Fruit fly (Drosophila melanogaster) whole organism, embryonic: Measurements from ENCODE around the gene sif.

Experiments
- B-H2 ChIP-seq: fragments of 200-800 bp; sonication (Bioruptor generic); optimal IDR thresholded peaks from 2 replicates; lab custom pipeline; 2018; ENCODE audit warnings: missing biosample characterization, mild to moderate bottlenecking, missing genetic modification characterization
- Bdp1 ChIP-seq: fragments of 200-800 bp; sonication (Bioruptor generic); optimal IDR thresholded peaks from 3 replicates; lab custom pipeline; 2016; ENCODE audit warnings: missing biosample characterization, missing genetic modification characterization
- Bgb ChIP-seq: fragments of 200-800 bp; sonication (Bioruptor generic); IDR thresholded peaks from 2 replicates; pipeline ENCODE4 v1.3.6; 2022; ENCODE audit warnings: missing biosample characterization, missing genetic modification characterization; ENCODE audit not compliant: partially characterized antibody
- BtbVII ChIP-seq: fragments of 200-800 bp; sonication (Bioruptor generic); optimal IDR thresholded peaks from 3 replicates; lab custom pipeline; 2017; ENCODE audit warnings: missing biosample characterization, mild to moderate bottlenecking, missing genetic modification characterization
- CG10274 ChIP-seq: fragments of 200-800 bp; sonication (Bioruptor generic); optimal IDR thresholded peaks from 3 replicates; lab custom pipeline; 2017; ENCODE audit warnings: missing biosample characterization, mild to moderate bottlenecking, missing genetic modification characterization
- CG10366 ChIP-seq: fragments of 200-800 bp; sonication (Bioruptor generic); IDR thresholded peaks from 2 replicates; pipeline ENCODE4 v1.3.6; 2022; ENCODE audit warnings: missing biosample characterization, missing genetic modification characterization
- CG10543 ChIP-seq: fragments of 200-800 bp; sonication (Bioruptor generic); optimal IDR thresholded peaks from 3 replicates; lab custom pipeline; 2017; ENCODE audit warnings: missing biosample characterization, mild to moderate bottlenecking, missing genetic modification characterization, moderate library complexity
- CG11093 ChIP-seq: fragments of 200-800 bp; sonication (Bioruptor generic); IDR thresholded peaks from 3 replicates; pipeline ENCODE4 v1.3.6; 2022; ENCODE audit warnings: missing biosample characterization, missing genetic modification characterization
- CG11723 ChIP-seq: fragments of 200-800 bp; sonication (Bioruptor generic); optimal IDR thresholded peaks from 2 replicates; lab custom pipeline; 2017; ENCODE audit warnings: missing biosample characterization, mild to moderate bottlenecking, missing genetic modification characterization
- CG12071 ChIP-seq: fragments of 200-800 bp; sonication (Bioruptor generic); optimal IDR thresholded peaks from 3 replicates; lab custom pipeline; 2018; ENCODE audit warnings: missing biosample characterization, mild to moderate bottlenecking, missing genetic modification characterization
- CG13624 ChIP-seq: fragments of 200-800 bp; sonication (Bioruptor generic); optimal IDR thresholded peaks from 2 replicates; lab custom pipeline; 2016; ENCODE audit warnings: missing biosample characterization, missing genetic modification characterization
- CG15073 ChIP-seq: fragments of 200-800 bp; sonication (Bioruptor generic); optimal IDR thresholded peaks from 2 replicates; lab custom pipeline; 2016; ENCODE audit warnings: missing biosample characterization, missing genetic modification characterization
- CG1529 ChIP-seq: fragments of 200-800 bp; sonication (Bioruptor generic); optimal IDR thresholded peaks from 3 replicates; lab custom pipeline; 2018; ENCODE audit warnings: missing biosample characterization, missing genetic modification characterization
- CG34224 ChIP-seq: fragments of 200-800 bp; sonication (Bioruptor generic); IDR thresholded peaks from 3 replicates; pipeline ENCODE4 v1.3.6; 2022; ENCODE audit warnings: missing biosample characterization, missing genetic modification characterization; ENCODE audit not compliant: partially characterized antibody
- CG34376 ChIP-seq: fragments of 200-800 bp; sonication (Bioruptor generic); optimal IDR thresholded peaks from 2 replicates; lab custom pipeline; 2018; ENCODE audit warnings: missing biosample characterization, mild to moderate bottlenecking, missing genetic modification characterization
- CG6272 ChIP-seq: fragments of 200-800 bp; sonication (Bioruptor generic); IDR thresholded peaks from 2 replicates; pipeline ENCODE4 v1.3.6; 2022; ENCODE audit warnings: missing biosample characterization, missing genetic modification characterization
- CG8478 ChIP-seq: fragments of >200 bp; optimal IDR thresholded peaks from 2 replicates; lab custom pipeline; 2018
- CG8765 ChIP-seq: fragments of 200-800 bp; sonication (Bioruptor generic); IDR thresholded peaks from 2 replicates; pipeline ENCODE4 v1.3.6; 2022; ENCODE audit warnings: missing biosample characterization, missing genetic modification characterization
- CG9932 ChIP-seq: fragments of 200-800 bp; sonication (Bioruptor generic); IDR thresholded peaks from 2 replicates; pipeline ENCODE4 v1.3.6; 2022; ENCODE audit warnings: missing biosample characterization, missing genetic modification characterization
- D ChIP-seq, 2 experiments: fragments of 200-800 bp in 1 of 2; fragments of >200 bp in 1 of 2; sonication (Bioruptor generic) in 1 of 2; optimal IDR thresholded peaks; 2 replicates in 1 of 2; 3 replicates in 1 of 2; lab custom pipeline; 2017; ENCODE audit warnings: mild to moderate bottlenecking in 1 of 2, missing biosample characterization in 1 of 2, missing genetic modification characterization in 1 of 2, missing genetic modification reagents in 1 of 2
- Deaf1 ChIP-seq: fragments of 200-800 bp; optimal IDR thresholded peaks from 3 replicates; lab custom pipeline; 2019; ENCODE audit warnings: missing biosample characterization, mild to moderate bottlenecking, missing genetic modification characterization, moderate library complexity
- E2f2 ChIP-seq: fragments of 200-800 bp; sonication (Bioruptor generic); IDR thresholded peaks from 2 replicates; pipeline ENCODE4 v1.3.6; 2022; ENCODE audit warnings: missing biosample characterization, missing genetic modification characterization
- GATAe ChIP-seq: fragments of 200-800 bp; sonication (Bioruptor generic); conservative IDR thresholded peaks from 2 replicates; pipeline ENCODE4 v1.3.6; 2022; ENCODE audit warnings: missing biosample characterization, missing genetic modification characterization
- Hmr ChIP-seq: fragments of 200-800 bp; sonication (Bioruptor generic); optimal IDR thresholded peaks from 3 replicates; lab custom pipeline; 2017; ENCODE audit warnings: mild to moderate bottlenecking, missing biosample characterization, missing genetic modification reagents, missing genetic modification characterization
- Hmx ChIP-seq: fragments of 200-800 bp; sonication (Bioruptor generic); optimal IDR thresholded peaks from 2 replicates; lab custom pipeline; 2016; ENCODE audit warnings: missing biosample characterization, missing genetic modification characterization
- Hr78 ChIP-seq, 2 experiments: fragments of 200-800 bp in 1 of 2; fragments of >200 bp in 1 of 2; sonication (Bioruptor generic) in 1 of 2; optimal IDR thresholded peaks; 2 replicates each; lab custom pipeline; 2017 to 2019; ENCODE audit warnings: missing biosample characterization in 2 of 2, missing genetic modification characterization in 2 of 2, mild to moderate bottlenecking in 1 of 2, moderate library complexity in 1 of 2
- Med ChIP-seq: fragments of 200-800 bp; sonication (Bioruptor generic); peaks from one replicate; lab custom pipeline; 2016; ENCODE audit warnings: missing biosample characterization, missing genetic modification characterization, mild to moderate bottlenecking, inconsistent platforms, moderate library complexity
- Mes4 ChIP-seq: fragments of 200-800 bp; sonication (Bioruptor generic); optimal IDR thresholded peaks from 2 replicates; lab custom pipeline; 2016; ENCODE audit warnings: missing biosample characterization, missing genetic modification characterization
- Poxn ChIP-seq: fragments of 200-800 bp; sonication (Bioruptor generic); IDR thresholded peaks from 2 replicates; pipeline ENCODE4 v1.3.6; 2022; ENCODE audit warnings: missing biosample characterization, missing genetic modification characterization
- Ssrp ChIP-seq: fragments of 200-800 bp; sonication (Bioruptor generic); optimal IDR thresholded peaks from 2 replicates; lab custom pipeline; 2018; ENCODE audit warnings: missing biosample characterization, mild to moderate bottlenecking, missing genetic modification characterization, moderate library complexity
- al ChIP-seq: fragments of 200-800 bp; sonication (Bioruptor generic); IDR thresholded peaks from 2 replicates; pipeline ENCODE4 v1.3.6; 2022; ENCODE audit warnings: missing biosample characterization, missing genetic modification characterization
- bsh ChIP-seq, 2 experiments: fragments of 200-800 bp; sonication (Bioruptor generic); optimal IDR thresholded peaks; 2 replicates each; lab custom pipeline; 2017 to 2018; ENCODE audit warnings: mild to moderate bottlenecking in 2 of 2, missing biosample characterization in 2 of 2, missing genetic modification characterization in 2 of 2, moderate library complexity in 1 of 2
- chif ChIP-seq, 2 experiments: fragments of 200-800 bp; sonication (Bioruptor generic); optimal IDR thresholded peaks; 3 replicates each; lab custom pipeline; 2016; ENCODE audit warnings: missing biosample characterization in 2 of 2, missing genetic modification characterization in 2 of 2
- fd102C ChIP-seq: fragments of 200-800 bp; sonication (Bioruptor generic); optimal IDR thresholded peaks from 2 replicates; lab custom pipeline; 2018; ENCODE audit warnings: missing biosample characterization, mild to moderate bottlenecking, missing genetic modification characterization, moderate library complexity
- gfzf ChIP-seq: fragments of 200-800 bp; sonication (Bioruptor generic); optimal IDR thresholded peaks from 2 replicates; lab custom pipeline; 2016; ENCODE audit warnings: missing biosample characterization, mild to moderate bottlenecking, missing genetic modification characterization, moderate library complexity
- grn ChIP-seq: fragments of 200-800 bp; sonication (Bioruptor generic); optimal IDR thresholded peaks from 3 replicates; lab custom pipeline; 2017; ENCODE audit warnings: missing biosample characterization, missing genetic modification characterization
- gro ChIP-seq: fragments of 200-800 bp; sonication (Bioruptor generic); optimal IDR thresholded peaks from 2 replicates; lab custom pipeline; 2016; ENCODE audit warnings: missing biosample characterization, missing genetic modification characterization
- gsb-n ChIP-seq: fragments of 200-800 bp; sonication (Bioruptor generic); optimal IDR thresholded peaks from 3 replicates; lab custom pipeline; 2018; ENCODE audit warnings: missing biosample characterization, mild to moderate bottlenecking, missing genetic modification characterization
- onecut ChIP-seq: fragments of 200-800 bp; sonication (Bioruptor generic); IDR thresholded peaks from 2 replicates; pipeline ENCODE4 v1.3.6; 2022; ENCODE audit warnings: missing biosample characterization, missing genetic modification characterization
- sens-2 ChIP-seq: fragments of 200-800 bp; sonication (Bioruptor generic); IDR thresholded peaks from 2 replicates; pipeline ENCODE4 v1.3.6; 2022; ENCODE audit warnings: missing biosample characterization, missing genetic modification characterization
- sug ChIP-seq: fragments of 200-800 bp; optimal IDR thresholded peaks from 2 replicates; lab custom pipeline; 2019; ENCODE audit warnings: missing biosample characterization, mild to moderate bottlenecking, missing genetic modification characterization, moderate library complexity
- wdn ChIP-seq: fragments of 200-800 bp; sonication (Bioruptor generic); IDR thresholded peaks from 2 replicates; pipeline ENCODE4 v1.3.6; 2022; ENCODE audit warnings: missing biosample characterization, missing genetic modification characterization

sif gene

DNA sequence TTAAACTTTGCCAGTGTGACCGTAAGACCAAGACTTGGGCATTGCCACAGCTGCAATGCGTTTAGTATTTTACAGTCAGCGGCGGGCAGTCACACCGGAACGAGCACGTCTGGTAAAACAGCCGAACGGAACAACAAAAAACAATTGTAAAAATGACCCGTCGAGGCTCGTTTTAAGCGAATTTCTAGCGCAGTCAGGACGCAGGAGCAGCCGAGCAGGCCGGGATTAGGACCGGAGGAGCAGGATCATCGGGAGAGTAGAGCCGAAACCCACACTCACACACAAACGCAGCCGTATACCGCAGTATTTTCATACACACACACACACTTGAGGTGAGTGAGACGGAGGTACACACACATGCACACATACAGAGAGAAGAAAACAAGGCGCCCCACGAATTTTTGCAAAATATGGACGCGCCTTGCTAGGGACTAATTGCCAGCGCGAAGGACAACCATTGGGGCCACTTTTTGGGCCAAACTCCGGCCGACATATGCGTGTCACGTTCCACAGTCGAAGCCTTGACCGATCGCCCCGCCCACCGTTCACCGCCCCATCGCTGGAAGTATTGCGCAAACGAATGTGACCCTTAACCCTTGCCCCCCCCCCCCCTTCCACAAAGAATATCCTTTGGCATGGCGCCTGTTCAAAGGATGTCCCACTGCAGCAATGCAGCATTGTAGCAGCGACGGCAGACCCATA, 95.3 kb downstream of the sif start, which contains the start of gene Usp47 (continued):
- TF ChIP-seq CG34376 (GFP tag; lab: Kevin White, UChicago) (peak; percentile 36), CG15073 (GFP tag; lab: Kevin White, UChicago) (no peak), Poxn (GFP tag; lab: Robert Waterston, UW) (no peak), bsh (GFP tag; optimal IDR thresholded peaks at IDR 0.05; lab: Kevin White, UChicago) (peak in 1 of 2 experiments; percentile 38), gfzf (GFP tag; lab: Kevin White, UChicago) (peak; percentile 89), Ssrp (no peak), Mes4 (GFP tag; lab: Kevin White, UChicago) (no peak), CG12071 (GFP tag; lab: Kevin White, UChicago) (peak; percentile 16), E2f2 (GFP tag; lab: Robert Waterston, UW) (peak; percentile 65), D (optimal IDR thresholded peaks at IDR 0.05; lab: Kevin White, UChicago) (peak; percentile 58), D (GFP tag; optimal IDR thresholded peaks at IDR 0.05; lab: Kevin White, UChicago) (no peak), Bgb (GFP tag; lab: Robert Waterston, UW) (peak; percentile 41; the same call in 1 of the 2 replicates)
- TF ChIP-seq, all 482 proteins: peak for 66

DNA sequence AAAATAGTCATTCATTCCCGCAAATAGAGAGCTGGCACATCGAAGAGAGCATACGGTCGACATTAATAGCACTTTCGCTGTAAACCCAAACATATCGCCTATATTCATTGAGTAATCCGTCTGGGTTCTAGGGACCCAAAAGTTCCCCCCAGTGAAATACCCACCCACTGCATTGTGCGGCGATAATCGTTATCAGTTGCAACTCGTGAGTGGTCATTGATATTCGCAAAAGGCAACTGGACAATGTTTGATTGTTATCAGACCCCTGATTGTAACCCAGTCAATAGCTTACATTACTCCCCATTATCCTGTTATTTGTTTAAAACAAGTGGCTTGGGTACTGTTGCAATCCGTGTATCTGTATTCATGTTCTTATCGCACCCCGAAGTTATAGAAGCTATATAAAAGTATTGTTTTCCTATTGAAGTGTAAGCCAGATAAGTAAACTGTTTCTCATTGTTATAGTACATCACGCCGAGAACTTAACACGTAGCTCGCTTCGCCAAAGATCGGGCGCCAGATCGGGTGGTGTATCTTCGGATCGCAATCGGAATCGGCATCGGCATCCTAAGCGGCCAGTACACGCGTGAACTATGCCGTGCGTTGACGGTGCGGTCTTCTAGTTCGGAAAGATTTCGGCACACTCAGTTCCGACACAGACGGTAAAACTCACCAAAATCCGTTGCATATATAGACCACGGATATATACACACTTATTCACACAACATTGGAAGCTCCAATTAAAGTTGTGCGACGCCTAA, 96.1 kb downstream of the sif start:
- TF ChIP-seq gro (GFP tag; lab: Kevin White, UChicago) (peak; percentile 3), CG8478 (lab: Kevin White, UChicago) (no peak), B-H2 (peak; percentile 16), al (GFP tag; lab: Robert Waterston, UW) (no peak), sug (tag; lab: Kevin White, UChicago) (peak; percentile 30), CG10543 (GFP tag; lab: Kevin White, UChicago) (peak; percentile 18), CG34376 (GFP tag; lab: Kevin White, UChicago) (peak; percentile 3), fd102C (GFP tag; lab: Kevin White, UChicago) (no peak), Deaf1 (peak; percentile 96), CG8765 (no peak), Hr78 (GFP tag; optimal IDR thresholded peaks at IDR 0.05; lab: Kevin White, UChicago) (peak in 1 of 2 experiments; percentile 47), CG9932 (0 out of 2 replicates have a peak, but pooled peaks have one; percentile 6), Hmr (GFP tag; lab: Kevin White, UChicago) (no peak), Med (GFP tag; lab: Kevin White, UChicago) (peak; percentile 48), BtbVII (GFP tag; lab: Kevin White, UChicago) (no peak), grn (GFP tag; lab: Kevin White, UChicago) (peak; percentile 60), E2f2 (GFP tag; lab: Robert Waterston, UW) (peak; percentile 7; the same call in 1 of the 2 replicates), CG13624 (GFP tag; lab: Kevin White, UChicago) (no peak), onecut (GFP tag; lab: Robert Waterston, UW) (no peak), sens-2 (GFP tag; lab: Robert Waterston, UW) (no peak)

DNA sequence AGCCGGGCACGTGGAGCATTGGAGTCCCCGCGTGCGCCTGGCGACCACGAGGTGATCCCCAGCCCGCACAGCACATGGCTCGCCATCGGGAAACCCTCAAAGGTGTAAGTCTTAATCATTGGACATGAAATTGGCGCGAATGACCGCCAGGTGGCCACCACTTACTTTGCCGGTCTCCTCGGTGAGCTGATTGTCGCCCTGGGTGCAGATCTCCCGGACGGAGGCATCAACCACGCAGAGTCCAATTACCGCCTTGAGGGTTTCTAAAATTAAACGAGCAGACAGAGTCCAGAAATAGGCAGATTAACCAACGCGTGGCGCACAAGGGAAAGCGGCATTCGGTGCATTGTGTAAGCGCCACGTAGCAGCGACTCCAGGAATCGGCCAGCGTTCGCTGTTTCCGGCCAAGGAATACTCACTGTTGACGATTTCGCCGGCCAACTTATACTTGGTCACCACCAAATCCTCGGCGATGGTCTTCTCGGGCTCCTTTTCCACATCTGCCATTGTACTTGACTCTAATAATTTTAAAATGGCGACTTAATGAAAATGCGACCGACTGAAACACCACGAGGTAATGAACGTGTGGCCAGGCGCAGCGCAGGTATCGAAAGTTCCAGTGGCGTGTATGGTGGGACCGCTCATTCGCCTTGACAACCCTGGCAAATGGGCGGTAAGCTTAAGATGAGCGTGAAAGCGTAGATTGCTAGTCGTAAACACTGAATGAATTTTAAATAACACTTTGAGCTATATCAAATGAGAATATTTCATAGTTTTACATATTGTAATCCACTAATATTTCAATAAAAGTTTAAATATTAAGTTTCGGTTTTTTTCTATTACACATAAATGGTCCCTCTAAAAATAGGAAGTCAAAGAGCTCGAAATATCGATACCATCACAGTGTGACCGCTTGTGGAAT, 107.5 kb downstream of the sif start, which contains the start of gene CG10576:
Gene CG10576, minus strand, starts transcription at position 781 of the 922 bp plus-strand sequence.
- no peak for TF ChIP-seq chif (GFP tag; optimal IDR thresholded peaks at IDR 0.05; lab: Kevin White, UChicago)
- TF ChIP-seq Hmx (GFP tag; lab: Kevin White, UChicago): no peak
- no peak for TF ChIP-seq CG10366 (GFP tag; lab: Robert Waterston, UW)
- TF ChIP-seq CG10274 (GFP tag; lab: Kevin White, UChicago): no peak
- 0 out of 3 replicates have a peak, but pooled peaks have one; percentile 54 for TF ChIP-seq CG34224 (GFP tag; lab: Robert Waterston, UW)
- TF ChIP-seq CG11723 (GFP tag; lab: Kevin White, UChicago): no peak
- TF ChIP-seq CG1529 (GFP tag; lab: Kevin White, UChicago): no peak
- no peak for TF ChIP-seq Bdp1 (GFP tag; lab: Kevin White, UChicago)
- TF ChIP-seq CG11093 (GFP tag; lab: Robert Waterston, UW): no peak
- TF ChIP-seq gsb-n (tag; lab: Kevin White, UChicago): no peak
- TF ChIP-seq wdn (GFP tag; lab: Robert Waterston, UW): no peak
- no peak for TF ChIP-seq GATAe (GFP tag; lab: Robert Waterston, UW)
- no peak for TF ChIP-seq CG15073 (GFP tag; lab: Kevin White, UChicago)
- no peak for TF ChIP-seq CG6272 (GFP tag; lab: Robert Waterston, UW)
- TF ChIP-seq CG12071 (GFP tag; lab: Kevin White, UChicago): no peak
